Worm (Caenorhabditis elegans): ENCODE measurements around the gene C10B5.3.
"Not testable (repeated sequence)": the region's sequence is repeated elsewhere in the genome, so short reads cannot be mapped to it uniquely, and the experiment has no call there.

The C10B5.3 gene

ce11 chrV:8580961-8581360, 7.0 kb downstream of the C10B5.3 start, which contains the start of gene C10B5.1:
Gene C10B5.1, plus strand, starts transcription at chrV:8581261.
- TF ChIP-seq dmd-9 (GFP tag; IDR thresholded peaks at IDR 0.05) (no peak), dpl-1 (GFP tag; optimal IDR thresholded peaks at IDR 0.05) (no peak), unc-62 (GFP tag; optimal IDR thresholded peaks at IDR 0.05 in 1 of 2) (no peak), unc-62 (tag; optimal IDR thresholded peaks at IDR 0.05) (no peak), sdz-12 (GFP tag; optimal IDR thresholded peaks at IDR 0.05) (no peak)

ce11 chrV:8574762-8575161, 13.2 kb downstream of the C10B5.3 start, which contains the start of gene F25G6.1:
Gene F25G6.1, plus strand, starts transcription at chrV:8575062.
- TF ChIP-seq daf-12 (tag; optimal IDR thresholded peaks at IDR 0.05); nhr-10 (tag; optimal IDR thresholded peaks at IDR 0.05); nhr-42 (GFP tag; IDR thresholded peaks at IDR 0.05): not testable (repeated sequence)

- no peak for TF ChIP-seq daf-12 (tag; optimal IDR thresholded peaks at IDR 0.05)
- no peak for TF ChIP-seq daf-16 (GFP tag; optimal IDR thresholded peaks at IDR 0.05)
- no peak for TF ChIP-seq daf-16 (tag; optimal IDR thresholded peaks at IDR 0.05)
- TF ChIP-seq nhr-76 (tag; optimal IDR thresholded peaks at IDR 0.05): no peak
- TF ChIP-seq Y105C5A.15 (GFP tag; IDR thresholded peaks at IDR 0.05): no peak
- peak; percentile 46 for TF ChIP-seq dmd-6 (GFP tag; IDR thresholded peaks at IDR 0.05)
- no peak for TF ChIP-seq nhr-28 (tag; optimal IDR thresholded peaks at IDR 0.05)
- TF ChIP-seq F10B5.3 (tag; optimal IDR thresholded peaks at IDR 0.05): peak; percentile 39
- peak; percentile 67 for TF ChIP-seq mes-2 (tag; optimal IDR thresholded peaks at IDR 0.05; ENCODE audit: poor library complexity, severe bottlenecking)
- no peak for TF ChIP-seq madf-9 (GFP tag; conservative IDR thresholded peaks at IDR 0.05)
- peak; percentile 35 for TF ChIP-seq nhr-6 (tag; optimal IDR thresholded peaks at IDR 0.05)
- TF ChIP-seq lin-1 (GFP tag; IDR thresholded peaks at IDR 0.05): no peak
- peak; percentile 70 for TF ChIP-seq hmg-1.1 (GFP tag; IDR thresholded peaks at IDR 0.05)
- no peak for TF ChIP-seq nhr-25 (tag; optimal IDR thresholded peaks at IDR 0.05; ENCODE audit: borderline replicate concordance, insufficient read depth)
- TF ChIP-seq F49E8.2 (tag; optimal IDR thresholded peaks at IDR 0.05; ENCODE audit: borderline replicate concordance): peak; percentile 6
- peak; percentile 63 for TF ChIP-seq dpl-1 (GFP tag; optimal IDR thresholded peaks at IDR 0.05)
- 0 out of 2 replicates have a peak, but pooled peaks have one; percentile 14 for TF ChIP-seq tra-1 (GFP tag; IDR thresholded peaks at IDR 0.05)
- peak; percentile 51 for TF ChIP-seq hlh-11 (tag; optimal IDR thresholded peaks at IDR 0.05)
- TF ChIP-seq dve-1 (tag; optimal IDR thresholded peaks at IDR 0.05; ENCODE audit: insufficient read depth): peak; percentile 54
- TF ChIP-seq nhr-102 (tag; optimal IDR thresholded peaks at IDR 0.05): peak; percentile 60
- TF ChIP-seq mdl-1 (tag; optimal IDR thresholded peaks at IDR 0.05): no peak
- TF ChIP-seq saeg-2 (GFP tag; IDR thresholded peaks at IDR 0.05): no peak
These were observed 18.1 kb downstream of the C10B5.3 start, which contains the start of the genes F25G6.9 and symk-1 for ce11 chrV:8569841-8570361. Gene F25G6.9, minus strand, starts transcription at chrV:8570000. Gene symk-1, plus strand, starts transcription at chrV:8570311.

- peak in 1 of 2 experiments; percentile 91 for TF ChIP-seq unc-62 (GFP tag; optimal IDR thresholded peaks at IDR 0.05 in 1 of 2)
- TF ChIP-seq unc-62 (tag; optimal IDR thresholded peaks at IDR 0.05): no peak
- TF ChIP-seq snpc-4 (tag; optimal IDR thresholded peaks at IDR 0.05): no peak
These were observed 18.8 kb downstream of the C10B5.3 start for ce11 chrV:8569172-8569571.

ce11 chrV:8565075-8565474, 22.9 kb downstream of the C10B5.3 start, which contains the start of gene F25G6.8:
Gene F25G6.8, minus strand, starts transcription at chrV:8565175.
- TF ChIP-seq Y105C5A.15 (GFP tag; IDR thresholded peaks at IDR 0.05) (no peak), lin-1 (GFP tag; IDR thresholded peaks at IDR 0.05) (no peak), hlh-30 (tag; optimal IDR thresholded peaks at IDR 0.05; ENCODE audit: insufficient read depth) (no peak), F37D6.2 (tag; optimal IDR thresholded peaks at IDR 0.05) (no peak), snpc-4 (tag; optimal IDR thresholded peaks at IDR 0.05) (no peak), lin-38 (GFP tag; IDR thresholded peaks at IDR 0.05) (peak; percentile 5; the same call in 1 of the 2 replicates), egl-27 (tag; optimal IDR thresholded peaks at IDR 0.05) (no peak), hif-1 (tag; optimal IDR thresholded peaks at IDR 0.05) (no peak)

All from whole organism, L4 larva.